Fruit fly (Drosophila melanogaster) whole organism, adult: ENCODE results near the gene CG12010.

Experiments
- CG11617 ChIP-seq: fragments of 200-800 bp; sonication (Bioruptor generic); optimal IDR thresholded peaks from 2 replicates; lab custom pipeline; 2017; ENCODE audit warnings: mild to moderate bottlenecking, missing biosample characterization, missing genetic modification reagents, missing genetic modification characterization
- CG12768 ChIP-seq: fragments of 200-800 bp; sonication (Bioruptor generic); optimal IDR thresholded peaks from 2 replicates; lab custom pipeline; 2017; ENCODE audit warnings: missing biosample characterization, missing genetic modification characterization, mild to moderate bottlenecking, moderate library complexity, missing genetic modification reagents
- CG14711 ChIP-seq: fragments of 200-800 bp; sonication (Bioruptor generic); optimal IDR thresholded peaks from 2 replicates; lab custom pipeline; 2018; ENCODE audit warnings: missing biosample characterization, mild to moderate bottlenecking, missing genetic modification characterization, moderate library complexity
- CG1620 ChIP-seq: fragments of 200-800 bp; sonication (Bioruptor generic); optimal IDR thresholded peaks from 2 replicates; lab custom pipeline; 2016; ENCODE audit warnings: missing biosample characterization, missing genetic modification characterization
- CG33017 ChIP-seq: fragments of 200-800 bp; sonication (Bioruptor generic); optimal IDR thresholded peaks from 2 replicates; lab custom pipeline; 2018; ENCODE audit warnings: missing biosample characterization, mild to moderate bottlenecking, missing genetic modification characterization, moderate library complexity
- CG5204 ChIP-seq: fragments of 200-800 bp; sonication (Bioruptor generic); optimal IDR thresholded peaks from 2 replicates; lab custom pipeline; 2016; ENCODE audit warnings: missing biosample characterization, missing genetic modification characterization
- CG7045 ChIP-seq: fragments of 200-800 bp; sonication (Bioruptor generic); optimal IDR thresholded peaks from 2 replicates; lab custom pipeline; 2017; ENCODE audit warnings: missing biosample characterization, mild to moderate bottlenecking, missing genetic modification characterization
- CG7101 ChIP-seq: fragments of 200-800 bp; sonication (Bioruptor generic); optimal IDR thresholded peaks from 2 replicates; lab custom pipeline; 2018; ENCODE audit warnings: missing biosample characterization, mild to moderate bottlenecking, missing genetic modification characterization, moderate library complexity
- Clk ChIP-seq: fragments of 200-800 bp; sonication (Bioruptor generic); optimal IDR thresholded peaks from 2 replicates; lab custom pipeline; 2017; ENCODE audit warnings: missing biosample characterization, missing genetic modification characterization
- Crg-1 ChIP-seq: fragments of 200-800 bp; sonication (Bioruptor generic); optimal IDR thresholded peaks from 2 replicates; lab custom pipeline; 2016; ENCODE audit warnings: missing biosample characterization, missing genetic modification characterization
- Hr96 ChIP-seq: fragments of 200-800 bp; sonication (Bioruptor generic); optimal IDR thresholded peaks from 2 replicates; lab custom pipeline; 2016; ENCODE audit warnings: missing biosample characterization, missing genetic modification characterization
- Mnt ChIP-seq: fragments of 200-800 bp; sonication (Bioruptor generic); optimal IDR thresholded peaks from 2 replicates; lab custom pipeline; 2016; ENCODE audit warnings: missing biosample characterization, mild to moderate bottlenecking, missing genetic modification characterization
- bab1 ChIP-seq: fragments of 200-800 bp; sonication (Bioruptor generic); optimal IDR thresholded peaks from 3 replicates; lab custom pipeline; 2019; ENCODE audit warnings: missing biosample characterization, mild to moderate bottlenecking, missing genetic modification characterization, moderate library complexity
- cic ChIP-seq: fragments of 200-800 bp; sonication (Bioruptor generic); optimal IDR thresholded peaks from 2 replicates; lab custom pipeline; 2017; ENCODE audit warnings: missing biosample characterization, mild to moderate bottlenecking, missing genetic modification characterization, moderate library complexity
- cnc ChIP-seq, 2 experiments: fragments of >200 bp; optimal IDR thresholded peaks; 2 replicates each; lab custom pipeline; 2017
- kay ChIP-seq: fragments of 200-800 bp; sonication (Bioruptor generic); peaks from one replicate; lab custom pipeline; 2016; ENCODE audit warnings: missing biosample characterization, missing genetic modification characterization, borderline replicate concordance
- ovo ChIP-seq: fragments of 200-800 bp; sonication (Bioruptor generic); optimal IDR thresholded peaks from 2 replicates; lab custom pipeline; 2016; ENCODE audit warnings: missing biosample characterization, missing genetic modification characterization
- pad ChIP-seq: fragments of 200-800 bp; sonication (Bioruptor generic); optimal IDR thresholded peaks from 3 replicates; lab custom pipeline; 2017; ENCODE audit warnings: missing biosample characterization, missing genetic modification characterization, mild to moderate bottlenecking, moderate library complexity, missing genetic modification reagents
- tj ChIP-seq: fragments of 200-800 bp; sonication (Bioruptor generic); optimal IDR thresholded peaks from 3 replicates; lab custom pipeline; 2017; ENCODE audit warnings: missing biosample characterization, mild to moderate bottlenecking, missing genetic modification characterization, moderate library complexity
- toe ChIP-seq: fragments of 200-800 bp; sonication (Bioruptor generic); optimal IDR thresholded peaks from 2 replicates; lab custom pipeline; 2016; ENCODE audit warnings: missing biosample characterization, missing genetic modification characterization

Gene CG12010

dm6 chr3L:3394854-3395723 is 21.0 kb downstream of the CG12010 start:
- TF ChIP-seq Mnt (no peak), tj (GFP tag; lab: Kevin White, UChicago) (peak; percentile 39)

- TF ChIP-seq CG12768 (GFP tag; lab: Kevin White, UChicago) (no peak), CG11617 (GFP tag; lab: Kevin White, UChicago) (no peak), kay (GFP tag; lab: Kevin White, UChicago) (peak; percentile 0)
These were observed 22.0 kb downstream of the CG12010 start for dm6 chr3L:3396056-3396455.

dm6 chr3L:3397309-3397821 is 23.3 kb downstream of the CG12010 start:
- TF ChIP-seq CG11617 (GFP tag; lab: Kevin White, UChicago) (no peak), CG7101 (tag; lab: Kevin White, UChicago) (no peak), CG14711 (no peak)

dm6 chr3L:3397849-3398248 is 23.8 kb downstream of the CG12010 start:
- no peak for TF ChIP-seq CG33017 (tag; lab: Kevin White, UChicago)
- TF ChIP-seq pad (GFP tag; lab: Kevin White, UChicago), result no peak

dm6 chr3L:3398496-3398895 is 24.4 kb downstream of the CG12010 start:
- TF ChIP-seq ovo (GFP tag; lab: Kevin White, UChicago) (no peak), cic (GFP tag; lab: Kevin White, UChicago) (peak; percentile 48), CG33017 (tag; lab: Kevin White, UChicago) (no peak)

dm6 chr3L:3399249-3399922 is 25.3 kb downstream of the CG12010 start:
- no peak for TF ChIP-seq Hr96
- no peak for TF ChIP-seq Clk (GFP tag; lab: Kevin White, UChicago)
- peak; percentile 51 for TF ChIP-seq cic (GFP tag; lab: Kevin White, UChicago)
- no peak for TF ChIP-seq CG1620 (GFP tag; lab: Kevin White, UChicago)
- TF ChIP-seq CG33017 (tag; lab: Kevin White, UChicago), result peak; percentile 8
- TF ChIP-seq CG11617 (GFP tag; lab: Kevin White, UChicago), result no peak

- peak; percentile 2 for TF ChIP-seq CG12768 (GFP tag; lab: Kevin White, UChicago)
- no peak for TF ChIP-seq pad (GFP tag; lab: Kevin White, UChicago)
- TF ChIP-seq cnc (optimal IDR thresholded peaks at IDR 0.05; lab: Kevin White, UChicago), result no peak
- TF ChIP-seq bab1 (GFP tag; lab: Kevin White, UChicago), result peak; percentile 13
- TF ChIP-seq kay (GFP tag; lab: Kevin White, UChicago), result peak; percentile 69
- peak; percentile 67 for TF ChIP-seq tj (GFP tag; lab: Kevin White, UChicago)
- TF ChIP-seq toe, result no peak
These were observed 25.8 kb downstream of the CG12010 start for dm6 chr3L:3399923-3400309.

- no peak for TF ChIP-seq Clk (GFP tag; lab: Kevin White, UChicago)
- no peak for TF ChIP-seq pad (GFP tag; lab: Kevin White, UChicago)
- no peak for TF ChIP-seq ovo (GFP tag; lab: Kevin White, UChicago)
- no peak for TF ChIP-seq CG14711
- no peak for TF ChIP-seq Crg-1 (GFP tag; lab: Kevin White, UChicago)
- no peak for TF ChIP-seq CG1620 (GFP tag; lab: Kevin White, UChicago)
- TF ChIP-seq CG12768 (GFP tag; lab: Kevin White, UChicago), result peak; percentile 1
- TF ChIP-seq CG33017 (tag; lab: Kevin White, UChicago), result no peak
- TF ChIP-seq Mnt, result no peak
- TF ChIP-seq toe, result no peak
- TF ChIP-seq kay (GFP tag; lab: Kevin White, UChicago), result peak; percentile 69
- peak; percentile 80 for TF ChIP-seq cic (GFP tag; lab: Kevin White, UChicago)
- no peak for TF ChIP-seq cnc (optimal IDR thresholded peaks at IDR 0.05; lab: Kevin White, UChicago)
- TF ChIP-seq CG11617 (GFP tag; lab: Kevin White, UChicago), result no peak
- no peak for TF ChIP-seq CG7045 (GFP tag; lab: Kevin White, UChicago)
- no peak for TF ChIP-seq bab1 (GFP tag; lab: Kevin White, UChicago)
- no peak for TF ChIP-seq CG5204 (GFP tag; lab: Kevin White, UChicago)
- no peak for TF ChIP-seq tj (GFP tag; lab: Kevin White, UChicago)
- TF ChIP-seq CG7101 (tag; lab: Kevin White, UChicago), result no peak
- TF ChIP-seq Hr96, result no peak
These were observed 26.6 kb downstream of the CG12010 start for dm6 chr3L:3400555-3401198.
